Worm (Caenorhabditis elegans) whole organism, young adult: Measurements from ENCODE around the gene bicd-1.

Experiments
- D2030.7 ChIP-seq: fragments of 200-800 bp; sonication (Bioruptor generic); IDR thresholded peaks from 2 replicates; pipeline ENCODE4 v1.3.6; 2022; ENCODE audit warnings: missing genetic modification reagents, missing genetic modification characterization, missing compliant biosample characterization
- F22D6.2 ChIP-seq: sonication (generic microtip); optimal IDR thresholded peaks from 2 replicates; lab custom pipeline; 2016; ENCODE audit warnings: mild to moderate bottlenecking, missing genetic modification characterization, missing compliant biosample characterization
- F33H1.4 ChIP-seq: fragments of 200-800 bp; sonication (Bioruptor generic); IDR thresholded peaks from 2 replicates; pipeline ENCODE4 v1.3.6; 2022; ENCODE audit warnings: missing genetic modification reagents, missing genetic modification characterization, missing compliant biosample characterization
- F57C9.4 ChIP-seq: sonication (generic microtip); optimal IDR thresholded peaks from 2 replicates; lab custom pipeline; 2017; ENCODE audit warnings: mild to moderate bottlenecking, missing genetic modification characterization, missing compliant biosample characterization
- K11D2.4 ChIP-seq: fragments of 200-800 bp; sonication (Bioruptor generic); IDR thresholded peaks from 2 replicates; pipeline ENCODE4 v1.3.6; 2022; ENCODE audit warnings: missing genetic modification reagents, missing genetic modification characterization, missing compliant biosample characterization
- T07F8.4 ChIP-seq: sonication (generic microtip); optimal IDR thresholded peaks from 2 replicates; lab custom pipeline; 2016; ENCODE audit warnings: mild to moderate bottlenecking, missing genetic modification characterization, moderate library complexity, missing compliant biosample characterization
- Y79H2A.3 ChIP-seq: fragments of 200-800 bp; sonication (Bioruptor generic); conservative IDR thresholded peaks from 2 replicates; pipeline ENCODE4 v1.3.6; 2022; ENCODE audit warnings: missing genetic modification reagents, missing genetic modification characterization, missing compliant biosample characterization
- aptf-2 ChIP-seq: fragments of 200-800 bp; sonication (Bioruptor generic); conservative IDR thresholded peaks from 2 replicates; pipeline ENCODE4 v1.3.6; 2022; ENCODE audit warnings: missing genetic modification reagents, missing genetic modification characterization, missing compliant biosample characterization
- atf-7 ChIP-seq: sonication (generic microtip); optimal IDR thresholded peaks from 2 replicates; lab custom pipeline; 2017; ENCODE audit warnings: mild to moderate bottlenecking, missing genetic modification characterization, missing compliant biosample characterization
- attf-6 ChIP-seq: fragments of 200-800 bp; sonication (Bioruptor generic); IDR thresholded peaks from 2 replicates; pipeline ENCODE4 v1.3.6; 2022; ENCODE audit warnings: missing genetic modification reagents, missing genetic modification characterization, missing compliant biosample characterization
- cebp-1 ChIP-seq, 2 experiments: fragments of 200-800 bp in 1 of 2; sonication (Bioruptor generic) in 1 of 2; sonication (generic microtip) in 1 of 2; IDR thresholded peaks in 1 of 2; optimal IDR thresholded peaks in 1 of 2; 2 replicates each; pipeline versions ENCODE4 v1.3.6 to Lab custom; 2017 to 2022; ENCODE audit warnings: missing compliant biosample characterization in 2 of 2, missing genetic modification characterization in 2 of 2, mild to moderate bottlenecking in 1 of 2, missing genetic modification reagents in 1 of 2, moderate library complexity in 1 of 2
- cebp-2 ChIP-seq: fragments of 200-800 bp; sonication (Bioruptor generic); IDR thresholded peaks from 2 replicates; pipeline ENCODE4 v1.3.6; 2022; ENCODE audit warnings: missing genetic modification characterization, missing compliant biosample characterization
- ceh-100 ChIP-seq: fragments of 200-800 bp; sonication (Bioruptor generic); IDR thresholded peaks from 2 replicates; pipeline ENCODE4 v1.3.6; 2022; ENCODE audit warnings: missing genetic modification reagents, missing genetic modification characterization, missing compliant biosample characterization
- ceh-40 ChIP-seq: fragments of 200-800 bp; sonication (Bioruptor generic); IDR thresholded peaks from 2 replicates; pipeline ENCODE4 v1.3.6; 2022; ENCODE audit warnings: missing genetic modification characterization, missing compliant biosample characterization
- ceh-58 ChIP-seq: fragments of 200-800 bp; sonication (Bioruptor generic); IDR thresholded peaks from 2 replicates; pipeline ENCODE4 v1.3.6; 2022; ENCODE audit warnings: missing genetic modification characterization, missing compliant biosample characterization
- ceh-91 ChIP-seq: fragments of 200-800 bp; sonication (Bioruptor generic); IDR thresholded peaks from 2 replicates; pipeline ENCODE4 v1.3.6; 2022; ENCODE audit warnings: missing genetic modification reagents, missing genetic modification characterization, missing compliant biosample characterization
- die-1 ChIP-seq: sonication (generic microtip); optimal IDR thresholded peaks from 2 replicates; lab custom pipeline; 2016; ENCODE audit warnings: missing genotype, mild to moderate bottlenecking, missing genetic modification characterization, missing compliant biosample characterization
- efl-1 ChIP-seq: fragments of 150-350 bp; optimal IDR thresholded peaks from 2 replicates; lab custom pipeline; 2014; ENCODE audit warnings: missing biosample characterization, missing genetic modification reagents, missing genetic modification characterization
- fkh-3 ChIP-seq: sonication (generic microtip); optimal IDR thresholded peaks from 2 replicates; lab custom pipeline; 2016; ENCODE audit warnings: mild to moderate bottlenecking, missing genetic modification characterization, missing compliant biosample characterization
- gei-17 ChIP-seq: fragments of 200-800 bp; sonication (Bioruptor generic); optimal IDR thresholded peaks from 2 replicates; lab custom pipeline; 2018; ENCODE audit warnings: mild to moderate bottlenecking, missing genetic modification characterization, missing compliant biosample characterization
- let-526 ChIP-seq: fragments of 200-800 bp; sonication (Bioruptor generic); IDR thresholded peaks from 2 replicates; pipeline ENCODE4 v1.3.6; 2022; ENCODE audit warnings: missing genetic modification reagents, missing genetic modification characterization, missing compliant biosample characterization
- lin-35 ChIP-seq, 3 experiments: fragments of 150-350 bp in 2 of 3; sonication (generic microtip) in 1 of 3; optimal IDR thresholded peaks; 2 replicates each; lab custom pipeline; 2014 to 2018; ENCODE audit warnings: missing biosample characterization in 3 of 3, missing genetic modification characterization in 3 of 3, missing genetic modification reagents in 3 of 3
- lin-54 ChIP-seq: fragments of 200-800 bp; sonication (Bioruptor generic); optimal IDR thresholded peaks from 2 replicates; lab custom pipeline; 2018; ENCODE audit warnings: mild to moderate bottlenecking, missing genetic modification characterization, missing compliant biosample characterization
- lsl-1 ChIP-seq: fragments of 200-800 bp; sonication (Bioruptor generic); optimal IDR thresholded peaks from 2 replicates; lab custom pipeline; 2018; ENCODE audit warnings: mild to moderate bottlenecking, missing genetic modification characterization, moderate library complexity, missing compliant biosample characterization
- madf-3 ChIP-seq: fragments of 200-800 bp; sonication (Bioruptor generic); IDR thresholded peaks from 2 replicates; pipeline ENCODE4 v1.3.6; 2022; ENCODE audit warnings: missing genetic modification reagents, missing genetic modification characterization, missing compliant biosample characterization
- madf-6 ChIP-seq: fragments of 200-800 bp; sonication (Bioruptor generic); IDR thresholded peaks from 2 replicates; pipeline ENCODE4 v1.3.6; 2022; ENCODE audit warnings: missing genetic modification reagents, missing genetic modification characterization, missing compliant biosample characterization
- mcd-1 ChIP-seq: fragments of 200-800 bp; sonication (Bioruptor generic); IDR thresholded peaks from 2 replicates; pipeline ENCODE4 v1.3.6; 2022; ENCODE audit warnings: missing genetic modification reagents, missing genetic modification characterization, missing compliant biosample characterization
- nhr-120 ChIP-seq: fragments of 200-800 bp; sonication (Bioruptor generic); IDR thresholded peaks from 2 replicates; pipeline ENCODE4 v1.3.6; 2022; ENCODE audit warnings: missing genetic modification characterization, missing compliant biosample characterization
- repo-1 ChIP-seq: sonication (generic microtip); optimal IDR thresholded peaks from 2 replicates; lab custom pipeline; 2017; ENCODE audit warnings: mild to moderate bottlenecking, missing genetic modification characterization, missing compliant biosample characterization
- rpc-1 ChIP-seq, 2 experiments: fragments of 150-350 bp in 1 of 2; sonication (generic microtip) in 1 of 2; optimal IDR thresholded peaks; 2 replicates each; lab custom pipeline; 2014 to 2018; ENCODE audit warnings: missing biosample characterization in 1 of 2, missing genetic modification characterization in 1 of 2, missing genetic modification reagents in 1 of 2, missing genotype in 1 of 2
- sdz-38 ChIP-seq: sonication (generic microtip); optimal IDR thresholded peaks from 2 replicates; lab custom pipeline; 2016; ENCODE audit warnings: missing genotype, missing genetic modification characterization, missing compliant biosample characterization
- snpc-1.3 ChIP-seq: sonication (generic microtip); optimal IDR thresholded peaks from 2 replicates; lab custom pipeline; 2017; ENCODE audit warnings: missing genetic modification characterization, mild to moderate bottlenecking, missing compliant biosample characterization, antibody characterized with exemption, moderate library complexity, missing genotype, missing genetic modification reagents; ENCODE audit not compliant: insufficient read depth
- snpc-3.4 ChIP-seq: sonication (generic microtip); optimal IDR thresholded peaks from 2 replicates; lab custom pipeline; 2017; ENCODE audit warnings: missing genetic modification characterization, mild to moderate bottlenecking, missing compliant biosample characterization, antibody characterized with exemption, moderate library complexity, missing genotype, missing genetic modification reagents
- snpc-4 ChIP-seq, 5 experiments: fragments of 150-350 bp in 1 of 5; sonication (generic microtip) in 4 of 5; optimal IDR thresholded peaks; 2 replicates each; lab custom pipeline; 2014 to 2018; ENCODE audit warnings: missing genetic modification characterization in 5 of 5, missing biosample characterization in 3 of 5, antibody characterized with exemption in 2 of 5, mild to moderate bottlenecking in 2 of 5, missing compliant biosample characterization in 2 of 5, missing genotype in 2 of 5, moderate library complexity in 2 of 5, missing genetic modification reagents in 1 of 5
- somi-1 ChIP-seq: fragments of 200-800 bp; sonication (Bioruptor generic); optimal IDR thresholded peaks from 2 replicates; lab custom pipeline; 2018; ENCODE audit warnings: mild to moderate bottlenecking, missing genetic modification characterization, missing compliant biosample characterization
- unc-130 ChIP-seq: sonication (generic microtip); optimal IDR thresholded peaks from 2 replicates; lab custom pipeline; 2016; ENCODE audit warnings: missing genetic modification reagents, missing genetic modification characterization, missing compliant biosample characterization
- xnd-1 ChIP-seq: sonication (generic microtip); optimal IDR thresholded peaks from 2 replicates; lab custom pipeline; 2016; ENCODE audit warnings: missing genotype, missing genetic modification reagents, missing genetic modification characterization, missing compliant biosample characterization
- zim-3 ChIP-seq: sonication (generic microtip); optimal IDR thresholded peaks from 2 replicates; lab custom pipeline; 2017; ENCODE audit warnings: mild to moderate bottlenecking, missing genetic modification characterization, moderate library complexity, missing compliant biosample characterization
- ztf-6 ChIP-seq: fragments of 200-800 bp; sonication (Bioruptor generic); IDR thresholded peaks from 2 replicates; pipeline ENCODE4 v1.3.6; 2022; ENCODE audit warnings: missing genetic modification reagents, missing genetic modification characterization, missing compliant biosample characterization

Gene bicd-1

ce11 chrIV:6541435-6541834 is 30.7 kb downstream of the bicd-1 start, which contains the start of gene C01G5.25:
Gene C01G5.25, plus strand, starts transcription at chrIV:6541684.
- TF ChIP-seq fkh-3 (tag; lab: Kevin White, UChicago): no peak
- TF ChIP-seq ceh-58 (GFP tag; lab: Robert Waterston, UW): no peak
- no peak for TF ChIP-seq efl-1
- TF ChIP-seq ceh-40: no peak
- no peak for TF ChIP-seq gei-17 (GFP tag; lab: Kevin White, UChicago)
- TF ChIP-seq snpc-4 (GFP tag; optimal IDR thresholded peaks at IDR 0.05; lab: Kevin White, UChicago): no peak
- TF ChIP-seq snpc-4 (tag; optimal IDR thresholded peaks at IDR 0.05; lab: Kevin White, UChicago): no peak
- TF ChIP-seq attf-6 (GFP tag; lab: Robert Waterston, UW): no peak
- TF ChIP-seq F22D6.2 (tag; lab: Kevin White, UChicago): no peak
- TF ChIP-seq repo-1: no peak
- no peak for TF ChIP-seq ztf-6

- TF ChIP-seq ceh-40 (no peak), repo-1 (no peak), xnd-1 (no peak), madf-6 (no peak), sdz-38 (no peak), unc-130 (GFP tag; lab: Kevin White, UChicago) (no peak), ceh-91 (GFP tag; lab: Robert Waterston, UW) (no peak)
Measured at ce11 chrIV:6535908-6536307, 36.2 kb downstream of the bicd-1 start, which contains the start of gene C01G5.3. Gene C01G5.3, plus strand, starts transcription at chrIV:6536208.

ce11 chrIV:6531450-6531849 is 40.7 kb downstream of the bicd-1 start, which contains the start of gene C01G5.4:
Gene C01G5.4, plus strand, starts transcription at chrIV:6531750.
- TF ChIP-seq atf-7 (tag; lab: Kevin White, UChicago) (no peak), unc-130 (GFP tag; lab: Kevin White, UChicago) (no peak), zim-3 (tag; lab: Kevin White, UChicago) (no peak), ceh-58 (GFP tag; lab: Robert Waterston, UW) (no peak), aptf-2 (no peak), fkh-3 (tag; lab: Kevin White, UChicago) (no peak), D2030.7 (no peak)

ce11 chrIV:6529832-6530231 is 42.3 kb downstream of the bicd-1 start:
- peak; percentile 14 for TF ChIP-seq snpc-1.3 (tag; lab: Kevin White, UChicago)
- TF ChIP-seq lsl-1 (GFP tag; lab: Kevin White, UChicago): peak; percentile 70
- TF ChIP-seq let-526 (GFP tag; lab: Robert Waterston, UW): no peak
- peak; percentile 32 for TF ChIP-seq efl-1
- TF ChIP-seq F33H1.4 (GFP tag; lab: Robert Waterston, UW): peak; percentile 72
- no peak for TF ChIP-seq somi-1 (GFP tag; lab: Kevin White, UChicago)
- TF ChIP-seq snpc-4 (GFP tag; optimal IDR thresholded peaks at IDR 0.05; lab: Kevin White, UChicago): no peak
- TF ChIP-seq snpc-4 (tag; optimal IDR thresholded peaks at IDR 0.05; lab: Kevin White, UChicago): peak in 3 of 4 experiments; percentile 62 to 86 (median 80)
- peak; percentile 11; the same call in 1 of the 2 replicates for TF ChIP-seq madf-6
- no peak for TF ChIP-seq F57C9.4 (tag; lab: Kevin White, UChicago)

- TF ChIP-seq Y79H2A.3 (GFP tag; lab: Robert Waterston, UW) (no peak), K11D2.4 (GFP tag; lab: Robert Waterston, UW) (no peak), lin-35 (GFP tag; optimal IDR thresholded peaks at IDR 0.05; lab: Kevin White, UChicago) (no peak), T07F8.4 (tag; lab: Kevin White, UChicago) (no peak), snpc-4 (GFP tag; optimal IDR thresholded peaks at IDR 0.05; lab: Kevin White, UChicago) (no peak), snpc-4 (tag; optimal IDR thresholded peaks at IDR 0.05; lab: Kevin White, UChicago) (peak in 1 of 4 experiments; percentile 5), unc-130 (GFP tag; lab: Kevin White, UChicago) (no peak), die-1 (no peak), ceh-100 (GFP tag; lab: Robert Waterston, UW) (no peak), cebp-2 (no peak), mcd-1 (no peak), snpc-3.4 (tag; lab: Kevin White, UChicago) (no peak), madf-3 (GFP tag; lab: Robert Waterston, UW) (no peak), lin-54 (GFP tag; lab: Kevin White, UChicago) (peak; percentile 36), rpc-1 (optimal IDR thresholded peaks at IDR 0.05; lab: Kevin White, UChicago) (no peak), rpc-1 (tag; optimal IDR thresholded peaks at IDR 0.05; lab: Kevin White, UChicago) (no peak), cebp-1 (GFP tag; IDR thresholded peaks at IDR 0.05; lab: Robert Waterston, UW) (no peak), cebp-1 (tag; optimal IDR thresholded peaks at IDR 0.05; lab: Kevin White, UChicago) (no peak), nhr-120 (GFP tag; lab: Robert Waterston, UW) (no peak), lsl-1 (GFP tag; lab: Kevin White, UChicago) (no peak)
Measured at ce11 chrIV:6528202-6528601, 43.9 kb downstream of the bicd-1 start.
